Worm (Caenorhabditis elegans): ENCODE measurements around the gene T07A9.12.

The T07A9.12 gene

DNA sequence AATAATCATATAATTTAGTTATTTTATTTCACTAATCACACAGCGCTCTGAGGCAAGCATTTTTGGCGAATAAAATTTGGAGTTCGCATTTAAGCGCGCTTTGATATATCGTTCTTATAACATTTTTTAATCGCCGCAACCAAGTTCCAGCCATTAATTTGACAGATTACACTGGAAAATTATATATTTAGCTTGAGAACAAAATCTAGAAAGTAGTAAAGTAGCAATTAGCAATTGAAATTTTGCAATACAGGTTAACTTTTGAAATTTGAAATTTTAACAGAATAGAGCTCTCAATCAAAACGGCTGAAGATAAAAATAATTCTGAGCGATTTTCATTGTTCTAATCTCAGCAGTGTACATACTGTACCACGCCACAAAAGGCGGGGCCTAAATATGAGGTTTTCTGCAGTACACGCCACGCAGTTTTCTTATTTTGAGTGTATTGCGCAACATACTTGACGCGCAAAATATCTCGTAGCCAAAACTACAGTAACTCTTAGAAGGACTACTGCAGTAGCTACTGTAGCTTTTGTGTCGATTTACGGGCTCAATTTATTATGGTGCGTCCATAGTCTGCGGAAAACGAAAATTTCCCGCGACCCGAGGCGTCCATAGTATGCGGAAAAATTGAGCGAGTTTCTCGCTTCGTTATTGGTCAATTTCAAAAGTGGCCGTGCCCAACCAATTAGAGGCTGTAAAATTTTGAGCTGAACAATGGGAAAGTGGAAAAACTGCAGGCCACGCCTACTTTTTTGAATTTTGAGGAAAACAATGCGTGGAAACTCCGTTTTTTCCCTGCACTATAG, 16.6 kb downstream of the T07A9.12 start:
- TF ChIP-seq pat-9 (tag; optimal IDR thresholded peaks at IDR 0.05) (no peak), ceh-6 (GFP tag; optimal IDR thresholded peaks at IDR 0.05) (no peak), elt-4 (tag; optimal IDR thresholded peaks at IDR 0.05) (no peak), fkh-6 (tag; optimal IDR thresholded peaks at IDR 0.05) (no peak), pax-1 (tag; optimal IDR thresholded peaks at IDR 0.05) (no peak)

DNA sequence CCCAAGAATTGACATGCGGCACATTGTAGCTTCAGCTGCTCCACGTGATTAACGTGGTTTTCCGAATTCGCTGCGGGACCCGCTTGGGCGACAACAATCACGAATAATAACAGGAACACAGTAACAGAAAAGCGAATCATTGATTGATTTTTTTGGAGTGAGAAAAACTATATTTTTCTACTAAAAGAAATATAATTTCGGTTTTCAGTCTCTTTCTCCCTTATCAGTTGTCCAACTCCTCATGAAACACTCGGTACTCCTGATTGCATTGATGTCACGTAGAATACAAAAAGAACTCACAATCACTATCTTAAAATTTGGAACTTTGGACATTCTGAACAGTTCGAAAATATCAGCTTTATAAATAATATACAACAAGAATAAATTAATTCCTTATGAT, 18.2 kb downstream of the T07A9.12 start, which contains the start of gene Y66H1A.5:
Gene Y66H1A.5 (minus strand): TSS at position 265 of the 400 bp plus-strand sequence.
- no peak for TF ChIP-seq ceh-31 (tag; optimal IDR thresholded peaks at IDR 0.05)
- TF ChIP-seq unc-3 (GFP tag; conservative IDR thresholded peaks at IDR 0.05) = no peak
- TF ChIP-seq unc-3 (tag; optimal IDR thresholded peaks at IDR 0.05) = no peak
- TF ChIP-seq ceh-24 (tag; optimal IDR thresholded peaks at IDR 0.05) = no peak
- TF ChIP-seq sox-2 (GFP tag; IDR thresholded peaks at IDR 0.05) = no peak
- TF ChIP-seq Y22D7AL.16 (tag; optimal IDR thresholded peaks at IDR 0.05) = no peak
- TF ChIP-seq ceh-48 (tag; optimal IDR thresholded peaks at IDR 0.05) = no peak

DNA sequence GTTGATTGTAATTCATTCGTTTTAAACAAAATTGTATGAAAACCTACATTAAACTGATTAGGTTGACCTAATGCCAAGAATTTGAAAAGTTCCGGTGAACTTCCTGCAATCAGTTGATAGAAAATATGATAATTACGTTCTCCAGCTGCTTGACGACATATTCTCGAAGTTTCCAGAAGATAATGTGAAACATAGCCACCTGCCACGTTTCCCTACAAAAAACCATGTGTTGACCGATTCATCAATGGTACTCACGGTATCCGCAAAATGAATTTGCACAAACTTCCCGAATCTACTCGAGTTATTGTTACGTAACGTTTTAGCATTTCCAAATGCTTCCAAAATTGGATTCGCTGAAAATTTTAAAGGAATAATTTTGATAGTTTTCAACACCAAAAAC, 27.7 kb downstream of the T07A9.12 start:
- TF ChIP-seq K02D7.2 (tag; optimal IDR thresholded peaks at IDR 0.05) (no peak), C38D4.7 (GFP tag; optimal IDR thresholded peaks at IDR 0.05) (no peak), mec-3 (tag; optimal IDR thresholded peaks at IDR 0.05; ENCODE audit: borderline replicate concordance) (no peak), ceh-19 (GFP tag; optimal IDR thresholded peaks at IDR 0.05) (no peak), pag-3 (tag; optimal IDR thresholded peaks at IDR 0.05; ENCODE audit: borderline replicate concordance) (no peak), pat-9 (tag; optimal IDR thresholded peaks at IDR 0.05) (no peak)

DNA sequence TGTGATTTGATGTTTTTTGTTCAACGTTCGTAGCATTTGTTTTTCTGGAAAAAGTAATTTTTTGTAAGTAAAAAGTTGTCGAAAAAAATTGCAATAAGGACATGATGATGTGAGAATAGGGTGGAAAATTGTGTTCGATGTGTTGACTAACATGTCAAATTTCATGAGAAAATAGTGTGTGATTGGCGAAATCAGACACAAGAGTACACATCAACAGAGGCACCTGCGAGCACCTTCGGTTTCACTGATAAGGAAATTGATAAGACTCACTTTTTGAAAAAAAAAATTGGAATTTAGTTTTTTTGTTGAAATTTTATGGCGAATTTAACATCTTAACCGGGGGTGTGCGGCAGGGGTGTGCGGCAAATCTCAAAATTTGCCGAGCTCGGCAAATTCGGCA, 29.8 kb downstream of the T07A9.12 start, which contains the start of gene hum-8:
Gene hum-8 (minus strand): TSS at position 46 of the 400 bp plus-strand sequence.
- peak; percentile 56 for TF ChIP-seq elt-2 (tag; optimal IDR thresholded peaks at IDR 0.05)
- no peak for TF ChIP-seq ceh-19 (GFP tag; optimal IDR thresholded peaks at IDR 0.05)

DNA sequence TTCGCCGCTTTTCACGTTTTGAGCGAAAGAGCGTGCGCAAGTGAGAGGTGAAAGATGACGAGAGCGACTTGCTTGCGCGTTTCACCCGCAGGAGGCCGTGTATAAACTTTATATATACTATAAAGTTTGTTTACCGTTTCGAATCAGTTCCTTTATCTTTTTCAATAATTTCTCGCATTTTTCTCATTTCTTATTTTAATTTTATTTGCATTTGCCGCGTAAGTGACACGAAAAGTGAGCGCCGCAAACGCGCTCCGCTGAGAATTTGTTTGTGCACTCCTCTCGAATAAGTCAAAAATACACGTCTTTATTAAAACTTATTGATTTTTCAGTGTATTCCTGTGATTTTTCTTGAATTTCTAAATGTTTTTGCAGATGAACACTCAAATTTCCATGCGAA, 33.0 kb downstream of the T07A9.12 start, which contains the start of gene mrpl-55:
Gene mrpl-55 (plus strand): TSS at position 364 of the 400 bp plus-strand sequence.
- TF ChIP-seq nfya-1 (tag; optimal IDR thresholded peaks at IDR 0.05) (peak; percentile 49), zip-5 (tag; optimal IDR thresholded peaks at IDR 0.05) (no peak), pha-2 (tag; optimal IDR thresholded peaks at IDR 0.05) (no peak), Y22D7AL.16 (tag; optimal IDR thresholded peaks at IDR 0.05) (no peak), syd-9 (tag; optimal IDR thresholded peaks at IDR 0.05) (no peak), C08G9.2 (tag; optimal IDR thresholded peaks at IDR 0.05) (no peak), sox-4 (tag; optimal IDR thresholded peaks at IDR 0.05) (no peak), eyg-1 (tag; optimal IDR thresholded peaks at IDR 0.05) (no peak), ceh-9 (tag; optimal IDR thresholded peaks at IDR 0.05) (no peak), ceh-30 (tag; optimal IDR thresholded peaks at IDR 0.05) (no peak), C38D4.7 (GFP tag; optimal IDR thresholded peaks at IDR 0.05) (no peak), pros-1 (tag; optimal IDR thresholded peaks at IDR 0.05) (no peak), mec-3 (tag; optimal IDR thresholded peaks at IDR 0.05; ENCODE audit: borderline replicate concordance) (no peak), nhr-232 (tag; optimal IDR thresholded peaks at IDR 0.05) (no peak), ceh-6 (GFP tag; optimal IDR thresholded peaks at IDR 0.05) (no peak), pha-4 (tag; optimal IDR thresholded peaks at IDR 0.05) (no peak), tbx-2 (tag; optimal IDR thresholded peaks at IDR 0.05) (peak; percentile 68), ahr-1 (tag; optimal IDR thresholded peaks at IDR 0.05) (no peak), nhr-11 (tag; optimal IDR thresholded peaks at IDR 0.05) (no peak), elt-2 (tag; optimal IDR thresholded peaks at IDR 0.05) (peak; percentile 54), hlh-30 (tag; optimal IDR thresholded peaks at IDR 0.05; ENCODE audit: insufficient read depth) (no peak), ref-2 (tag; optimal IDR thresholded peaks at IDR 0.05) (peak; percentile 31), lin-11 (tag; optimal IDR thresholded peaks at IDR 0.05) (no peak), hlh-8 (tag; optimal IDR thresholded peaks at IDR 0.05) (no peak), fax-1 (tag; optimal IDR thresholded peaks at IDR 0.05) (no peak), K09A11.1 (tag; optimal IDR thresholded peaks at IDR 0.05; ENCODE audit: insufficient read depth) (no peak), unc-86 (tag; optimal IDR thresholded peaks at IDR 0.05) (peak; percentile 42), hlh-6 (tag; optimal IDR thresholded peaks at IDR 0.05) (no peak), lim-6 (tag; optimal IDR thresholded peaks at IDR 0.05) (no peak), ceh-34 (tag; optimal IDR thresholded peaks at IDR 0.05) (no peak), pag-3 (tag; optimal IDR thresholded peaks at IDR 0.05; ENCODE audit: borderline replicate concordance) (no peak)
